Worm (Caenorhabditis elegans) whole organism, L4 larva: ENCODE data around the gene fbxc-31.

Source experiments
- D1046.2 ChIP-seq: fragments of 200-800 bp; sonication (Bioruptor generic); IDR thresholded peaks from 2 replicates; pipeline ENCODE4 v1.3.6; 2022; ENCODE audit warnings: missing genetic modification characterization, missing compliant biosample characterization
- F10B5.3 ChIP-seq: sonication (generic microtip); optimal IDR thresholded peaks from 2 replicates; lab custom pipeline; 2016; ENCODE audit warnings: mild to moderate bottlenecking, missing genetic modification characterization, missing compliant biosample characterization
- F37D6.2 ChIP-seq: sonication (generic microtip); optimal IDR thresholded peaks from 2 replicates; lab custom pipeline; 2016; ENCODE audit warnings: mild to moderate bottlenecking, missing genetic modification characterization, missing compliant biosample characterization
- ZK546.5 ChIP-seq, 2 experiments: sonication (generic microtip); optimal IDR thresholded peaks; 2 replicates each; lab custom pipeline; 2017; ENCODE audit warnings: missing biosample characterization in 2 of 2, missing genetic modification characterization in 2 of 2
- aha-1 ChIP-seq: fragments of 150-350 bp; peaks from one replicate; lab custom pipeline; 2014; ENCODE audit warnings: missing biosample characterization, missing genetic modification characterization
- attf-4 ChIP-seq: sonication (generic microtip); optimal IDR thresholded peaks from 3 replicates; lab custom pipeline; 2017; ENCODE audit warnings: missing biosample characterization, missing genetic modification characterization
- ceh-28 ChIP-seq: fragments of 150-350 bp; optimal IDR thresholded peaks from 2 replicates; lab custom pipeline; 2014; ENCODE audit warnings: missing biosample characterization, missing genetic modification reagents, missing genetic modification characterization
- cey-2 ChIP-seq: sonication (generic microtip); optimal IDR thresholded peaks from 3 replicates; lab custom pipeline; 2017; ENCODE audit warnings: missing genetic modification characterization, mild to moderate bottlenecking, missing compliant biosample characterization, antibody characterized with exemption, borderline replicate concordance; ENCODE audit not compliant: insufficient read depth
- daf-8 ChIP-seq: fragments of 200-800 bp; sonication (Bioruptor generic); IDR thresholded peaks from 2 replicates; pipeline ENCODE4 v1.3.6; 2022; ENCODE audit warnings: missing genetic modification characterization, missing compliant biosample characterization
- dmd-8 ChIP-seq: fragments of 200-800 bp; sonication (Bioruptor generic); IDR thresholded peaks from 2 replicates; pipeline ENCODE4 v1.3.6; 2022; ENCODE audit warnings: missing genetic modification characterization, missing compliant biosample characterization
- dve-1 ChIP-seq: sonication (generic microtip); optimal IDR thresholded peaks from 2 replicates; lab custom pipeline; 2017; ENCODE audit warnings: antibody characterized with exemption, mild to moderate bottlenecking, missing genetic modification characterization, missing compliant biosample characterization; ENCODE audit not compliant: insufficient read depth
- fkh-10 ChIP-seq: fragments of 150-350 bp; optimal IDR thresholded peaks from 2 replicates; lab custom pipeline; 2014; ENCODE audit warnings: missing biosample characterization, missing genetic modification reagents, missing genetic modification characterization
- lin-1 ChIP-seq: fragments of 200-800 bp; sonication (Bioruptor generic); IDR thresholded peaks from 2 replicates; pipeline ENCODE4 v1.3.6; 2022; ENCODE audit warnings: missing genetic modification reagents, missing genetic modification characterization, missing compliant biosample characterization
- lin-15B ChIP-seq: fragments of 150-350 bp; sonication (generic microtip); optimal IDR thresholded peaks from 3 replicates; lab custom pipeline; 2014; ENCODE audit warnings: missing biosample characterization, missing genetic modification characterization
- lin-29 ChIP-seq: fragments of 200-800 bp; sonication (Bioruptor generic); IDR thresholded peaks from 2 replicates; pipeline ENCODE4 v1.3.6; 2022; ENCODE audit warnings: missing genetic modification reagents, missing genetic modification characterization, missing compliant biosample characterization
- lin-39 ChIP-seq: fragments of 150-350 bp; optimal IDR thresholded peaks from 2 replicates; lab custom pipeline; 2014; ENCODE audit warnings: missing biosample characterization, missing genetic modification reagents, missing genetic modification characterization
- lsy-2 ChIP-seq, 2 experiments: fragments of 150-350 bp in 1 of 2; sonication (generic microtip) in 1 of 2; optimal IDR thresholded peaks; 2 replicates each; lab custom pipeline; 2014 to 2017; ENCODE audit warnings: missing biosample characterization in 2 of 2, missing genetic modification characterization in 2 of 2
- madf-9 ChIP-seq: fragments of 200-800 bp; sonication (Bioruptor generic); conservative IDR thresholded peaks from 2 replicates; pipeline ENCODE4 v1.3.6; 2022; ENCODE audit warnings: missing genetic modification reagents, missing genetic modification characterization, missing compliant biosample characterization
- mxl-2 ChIP-seq: fragments of 200-800 bp; sonication (Bioruptor generic); conservative IDR thresholded peaks from 2 replicates; pipeline ENCODE4 v1.3.6; 2022; ENCODE audit warnings: missing genetic modification reagents, missing genetic modification characterization, missing compliant biosample characterization
- nhr-237 ChIP-seq: sonication (generic microtip); optimal IDR thresholded peaks from 2 replicates; lab custom pipeline; 2017; ENCODE audit warnings: missing biosample characterization, missing genetic modification characterization
- nhr-25 ChIP-seq: sonication (generic microtip); optimal IDR thresholded peaks from 2 replicates; lab custom pipeline; 2017; ENCODE audit warnings: missing genetic modification characterization, mild to moderate bottlenecking, missing compliant biosample characterization, antibody characterized with exemption, moderate library complexity, borderline replicate concordance; ENCODE audit not compliant: insufficient read depth
- nhr-28 ChIP-seq: fragments of 150-350 bp; optimal IDR thresholded peaks from 2 replicates; lab custom pipeline; 2014; ENCODE audit warnings: missing biosample characterization, missing genetic modification characterization
- saeg-2 ChIP-seq: fragments of 200-800 bp; sonication (Bioruptor generic); IDR thresholded peaks from 2 replicates; pipeline ENCODE4 v1.3.6; 2022; ENCODE audit warnings: missing genetic modification reagents, missing genetic modification characterization, missing compliant biosample characterization
- unc-39 ChIP-seq: sonication (generic microtip); optimal IDR thresholded peaks from 2 replicates; lab custom pipeline; 2017; ENCODE audit warnings: missing biosample characterization, missing genetic modification characterization
- unc-62 ChIP-seq, 3 experiments: fragments of 150-350 bp in 1 of 3; sonication (generic microtip); optimal IDR thresholded peaks in 2 of 3; peaks in 1 of 3; 1 replicate in 1 of 3; 2 replicates in 2 of 3; lab custom pipeline; 2014 to 2017; ENCODE audit warnings: missing biosample characterization in 3 of 3, missing genetic modification characterization in 3 of 3, missing genetic modification reagents in 3 of 3, missing genotype in 1 of 3

The fbxc-31 gene

DNA sequence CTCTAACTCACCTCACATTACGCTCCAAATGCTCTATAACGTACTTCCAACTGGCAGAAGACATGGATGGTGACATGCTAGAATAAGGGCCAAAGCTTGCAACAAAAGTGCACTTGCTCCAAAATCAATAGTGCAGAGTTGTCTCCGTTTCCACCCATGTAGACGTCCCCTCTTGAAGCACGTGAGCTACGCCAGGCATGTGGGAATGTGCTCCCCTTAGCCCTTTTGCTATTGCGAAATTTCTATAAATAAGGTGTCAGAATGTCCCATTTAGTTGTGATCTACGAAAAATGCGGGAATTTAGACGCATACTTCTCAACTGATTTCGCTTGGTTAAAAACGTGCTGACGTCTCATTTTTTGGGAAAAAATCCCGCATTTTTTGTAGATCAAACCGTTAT is 38.6 kb downstream of the fbxc-31 start:
- TF ChIP-seq daf-8 (GFP tag; lab: Robert Waterston, UW) (no peak), dmd-8 (GFP tag; lab: Robert Waterston, UW) (no peak), fkh-10 (no peak), cey-2 (tag; lab: Kevin White, UChicago) (no peak), F37D6.2 (no peak)

DNA sequence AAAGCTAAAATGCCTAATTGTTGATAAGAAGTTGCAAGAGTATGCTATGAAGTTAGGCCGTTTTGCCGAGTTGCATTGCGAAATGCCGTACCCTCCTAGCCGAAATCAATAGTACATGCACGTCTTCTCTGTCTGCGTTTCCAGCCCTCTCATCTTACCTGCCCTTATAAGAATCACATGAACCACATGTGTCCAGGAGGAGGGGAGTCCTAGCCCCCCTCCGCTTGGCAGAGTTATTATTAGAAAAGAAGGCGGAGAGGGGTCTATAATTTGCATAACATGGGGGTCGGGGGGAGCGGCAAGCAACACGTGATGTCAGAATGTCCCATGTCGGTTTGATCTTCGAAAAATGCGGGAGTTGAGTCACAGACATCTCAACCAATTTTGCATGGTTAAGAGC is 41.3 kb downstream of the fbxc-31 start:
- no peak for TF ChIP-seq ZK546.5 (tag; optimal IDR thresholded peaks at IDR 0.05; lab: Kevin White, UChicago)
- no peak for TF ChIP-seq F10B5.3 (tag; lab: Kevin White, UChicago)
- TF ChIP-seq saeg-2 = no peak
- no peak for TF ChIP-seq lin-1 (GFP tag; lab: Robert Waterston, UW)
- TF ChIP-seq unc-39 = no peak
- no peak for TF ChIP-seq lsy-2 (tag; optimal IDR thresholded peaks at IDR 0.05; lab: Kevin White, UChicago)
- TF ChIP-seq lin-29 (GFP tag; lab: Robert Waterston, UW) = no peak
- no peak for TF ChIP-seq nhr-237 (tag; lab: Kevin White, UChicago)
- no peak for TF ChIP-seq ceh-28 (tag; lab: Kevin White, UChicago)
- TF ChIP-seq dve-1 (tag; lab: Kevin White, UChicago) = no peak
- TF ChIP-seq D1046.2 = no peak
- TF ChIP-seq daf-8 (GFP tag; lab: Robert Waterston, UW) = no peak
- TF ChIP-seq F37D6.2 = no peak
- no peak for TF ChIP-seq lin-39 (tag; lab: Kevin White, UChicago)
- TF ChIP-seq lin-15B (tag; lab: Kevin White, UChicago) = no peak
- no peak for TF ChIP-seq madf-9 (GFP tag; lab: Robert Waterston, UW)
- TF ChIP-seq fkh-10 = no peak
- TF ChIP-seq, all 104 proteins: peak for 0

DNA sequence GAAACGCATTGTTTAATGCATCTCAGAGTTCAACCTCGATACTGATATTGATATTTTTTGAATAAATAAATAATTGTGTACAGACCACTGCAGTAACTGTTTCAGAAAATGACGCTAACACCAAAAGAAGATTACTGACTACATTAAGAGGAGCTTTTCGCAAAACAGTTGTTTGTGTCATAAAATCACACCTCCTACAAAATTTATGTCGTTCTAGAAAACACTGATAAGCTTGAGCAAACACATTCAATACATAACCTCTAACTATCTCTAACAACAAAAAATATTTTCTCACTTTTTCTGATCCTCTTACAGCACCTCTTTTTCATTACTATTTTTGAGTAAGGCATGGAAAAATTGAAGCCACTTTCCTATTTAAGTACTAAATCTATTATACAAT is 42.8 kb downstream of the fbxc-31 start, which contains the start of gene fbxc-7:
Gene fbxc-7 (plus strand): TSS at position 301 of the 400 bp plus-strand sequence.
- TF ChIP-seq nhr-28 (tag; lab: Kevin White, UChicago) = peak; percentile 29
- TF ChIP-seq, all 104 proteins: peak for 1; not testable (repeated sequence) for 103

DNA sequence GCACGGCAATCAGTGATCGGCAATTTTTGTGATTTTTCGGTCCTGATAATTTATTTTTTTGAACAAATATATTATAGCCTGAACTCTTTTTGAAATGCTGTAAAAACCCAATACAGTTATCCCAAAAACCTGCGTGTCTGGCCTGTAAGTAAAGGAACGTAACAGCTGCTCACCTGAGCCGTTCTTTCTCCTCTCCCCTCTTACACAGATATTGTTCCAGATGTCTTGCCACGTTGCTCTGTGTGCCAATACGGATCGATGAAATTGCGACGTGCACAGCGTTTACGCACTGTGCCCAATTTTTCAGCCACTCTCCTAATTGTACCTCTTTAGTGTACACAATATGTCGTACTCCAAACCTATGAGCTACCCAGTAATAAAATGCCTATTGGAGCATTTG is 46.8 kb downstream of the fbxc-31 start, which contains the start of gene sdz-4:
Gene sdz-4 (plus strand): TSS at position 301 of the 400 bp plus-strand sequence.
- TF ChIP-seq aha-1 (tag; lab: Kevin White, UChicago) (peak; percentile 74), nhr-237 (tag; lab: Kevin White, UChicago) (no peak)

DNA sequence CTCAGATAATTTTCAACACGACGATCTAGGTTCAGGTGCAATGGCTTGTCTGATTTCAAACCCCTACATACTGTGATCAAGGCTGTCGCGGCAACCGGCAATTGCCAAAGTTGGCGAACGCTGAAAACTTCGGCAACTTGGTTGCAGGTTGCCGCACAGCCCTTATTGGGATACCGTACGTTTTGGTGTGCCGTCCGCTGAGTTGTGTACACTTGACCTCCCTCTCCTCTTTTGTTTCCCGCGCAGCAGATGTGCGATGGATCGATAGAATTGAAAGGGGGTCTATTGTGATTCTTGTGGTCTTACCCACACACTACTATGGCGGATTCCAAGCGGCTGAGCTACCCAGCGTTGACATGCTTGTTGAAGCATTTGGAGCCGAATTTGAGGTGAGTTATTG is 48.4 kb downstream of the fbxc-31 start, which contains the start of the genes C32B5.18 and C32B5.7:
Gene C32B5.18 (plus strand): TSS at position 301 of the 400 bp plus-strand sequence.
Gene C32B5.7 (plus strand): TSS at position 311 of the 400 bp plus-strand sequence.
- TF ChIP-seq attf-4 (no peak), aha-1 (tag; lab: Kevin White, UChicago) (peak; percentile 76), nhr-25 (tag; lab: Kevin White, UChicago) (no peak)

DNA sequence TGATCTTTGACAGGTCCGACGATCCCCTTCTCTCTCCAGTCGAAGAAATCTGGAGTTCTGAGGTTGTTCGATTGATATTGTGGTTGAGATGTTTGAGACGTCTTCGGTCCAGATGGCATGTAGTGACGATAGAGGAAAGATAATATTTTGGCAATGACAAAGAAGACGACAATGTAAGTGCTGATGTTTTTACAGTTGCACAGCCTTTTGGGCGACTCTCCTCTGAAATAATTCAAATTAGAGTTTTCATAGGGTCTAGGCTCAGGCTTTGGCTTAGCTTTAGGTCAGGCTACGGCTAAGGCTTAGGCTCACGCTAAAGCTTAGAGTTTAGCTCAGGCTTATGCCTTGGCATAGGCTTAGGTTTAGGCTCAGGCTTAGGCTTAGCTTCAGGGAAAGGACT is 50.2 kb downstream of the fbxc-31 start, which contains the start of gene C32B5.13:
Gene C32B5.13 (minus strand): TSS at position 101 of the 400 bp plus-strand sequence.
- TF ChIP-seq mxl-2 (GFP tag; lab: Robert Waterston, UW) (no peak), nhr-28 (tag; lab: Kevin White, UChicago) (no peak), unc-62 (GFP tag; optimal IDR thresholded peaks at IDR 0.05 in 1 of 2; lab: Kevin White, UChicago) (peak in 1 of 2 experiments; percentile 16), unc-62 (tag; optimal IDR thresholded peaks at IDR 0.05; lab: Kevin White, UChicago) (no peak)
